Fruit fly (Drosophila melanogaster): Measurements from ENCODE around the gene hzg.
A peak's percentile ranks its signal among the peaks of the same experiment; 100 is the strongest.

Gene hzg

DNA sequence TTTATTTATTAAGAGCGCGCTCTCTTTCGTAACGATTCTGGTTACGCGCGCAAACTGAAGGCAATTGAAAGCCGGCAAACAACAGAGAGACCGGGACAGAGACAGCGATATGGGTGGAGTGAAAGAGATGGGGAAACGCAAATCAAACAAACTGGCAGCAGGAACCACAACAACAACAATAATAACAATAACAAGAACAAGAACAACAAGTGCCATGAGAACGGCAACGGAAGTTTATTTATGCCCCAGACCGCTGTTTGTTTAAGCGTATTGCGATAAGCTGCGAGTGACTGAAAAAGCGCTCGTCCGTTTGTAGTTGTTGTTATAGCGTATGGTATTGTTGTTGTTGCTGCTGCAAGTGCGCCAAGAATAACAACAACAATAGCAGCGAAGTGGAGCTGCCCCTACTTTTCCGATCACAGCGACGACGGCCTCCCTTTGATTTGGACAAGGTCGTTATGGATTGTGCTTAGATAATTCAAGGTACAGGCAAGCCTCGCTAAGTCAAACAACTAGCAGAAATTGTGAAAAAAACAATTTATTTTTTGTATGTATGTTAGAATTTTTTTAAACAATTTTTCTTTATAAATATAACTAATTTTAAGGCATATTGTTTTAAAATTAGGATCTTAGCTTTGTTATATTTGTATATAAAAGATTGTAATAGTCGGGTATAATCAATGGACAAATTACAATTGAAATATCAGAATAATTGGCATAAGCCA is 21.7 kb upstream of the hzg start (continued):
- TF ChIP-seq CG1621 (tag; optimal IDR thresholded peaks at IDR 0.05) (peak; percentile 32), topi (GFP tag; optimal IDR thresholded peaks at IDR 0.05) (no peak), CG8319 (GFP tag; optimal IDR thresholded peaks at IDR 0.05) (no peak), CG16779 (tag; optimal IDR thresholded peaks at IDR 0.05) (peak; percentile 58), CG34406 (GFP tag; optimal IDR thresholded peaks at IDR 0.05) (peak; percentile 44), CG4318 (GFP tag; optimal IDR thresholded peaks at IDR 0.05) (no peak), dsx (GFP tag; optimal IDR thresholded peaks at IDR 0.05; ENCODE audit: poor library complexity, severe bottlenecking) (no peak), vri (GFP tag; optimal IDR thresholded peaks at IDR 0.05) (peak; percentile 13), Sox14 (GFP tag; optimal IDR thresholded peaks at IDR 0.05) (peak; percentile 11), spab (GFP tag; optimal IDR thresholded peaks at IDR 0.05) (no peak), cyc (GFP tag; optimal IDR thresholded peaks at IDR 0.05) (no peak), Ets96B (tag; optimal IDR thresholded peaks at IDR 0.05) (no peak), Met (GFP tag; optimal IDR thresholded peaks at IDR 0.05) (peak; percentile 15), OdsH (GFP tag; optimal IDR thresholded peaks at IDR 0.05) (peak; percentile 6), lz (GFP tag; optimal IDR thresholded peaks at IDR 0.05) (no peak), Gug (GFP tag; IDR thresholded peaks at IDR 0.05) (no peak), Blimp-1 (GFP tag; optimal IDR thresholded peaks at IDR 0.05) (no peak), CG10669 (GFP tag; optimal IDR thresholded peaks at IDR 0.05) (peak; percentile 45), svp (GFP tag) (peak; percentile 29), CG31627 (GFP tag; optimal IDR thresholded peaks at IDR 0.05) (no peak), CG32006 (GFP tag; optimal IDR thresholded peaks at IDR 0.05) (peak; percentile 9), CG3032 (tag; optimal IDR thresholded peaks at IDR 0.05) (no peak), CG15336 (GFP tag; IDR thresholded peaks at IDR 0.05) (no peak)

DNA sequence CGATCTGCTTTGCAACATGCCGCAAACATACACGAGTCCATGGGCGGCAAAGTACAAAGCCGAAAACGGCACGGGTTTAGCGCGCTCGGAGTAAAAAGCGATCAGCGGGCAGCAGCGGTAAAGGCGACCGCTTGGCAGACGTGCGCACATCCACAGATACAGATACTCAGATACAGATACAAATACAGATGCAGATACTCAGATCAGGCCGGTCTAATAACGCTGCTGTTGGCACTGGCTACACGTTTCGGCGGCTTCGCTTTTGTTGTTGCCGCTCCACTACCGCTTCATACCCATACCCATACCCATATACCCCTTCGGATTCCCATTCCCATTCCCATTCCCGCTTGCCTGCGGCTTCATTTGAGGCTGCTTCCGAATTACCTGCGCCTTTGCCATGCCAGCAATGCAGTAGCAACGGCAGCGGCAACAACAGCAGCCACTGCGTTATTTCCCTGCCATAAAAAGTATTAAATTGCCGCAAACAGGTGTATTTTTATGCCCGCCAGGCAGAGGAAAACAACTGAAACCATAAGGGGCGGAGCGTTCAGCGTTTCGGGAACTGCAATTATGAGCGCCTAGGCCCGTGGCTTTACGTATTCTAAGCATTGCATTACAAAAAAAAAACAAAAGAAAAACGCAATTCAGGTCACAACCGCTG is 20.6 kb upstream of the hzg start:
- TF ChIP-seq acj6 (GFP tag; optimal IDR thresholded peaks at IDR 0.05), result no peak
- no peak for TF ChIP-seq topi (GFP tag; optimal IDR thresholded peaks at IDR 0.05)
- no peak for TF ChIP-seq fkh (GFP tag; optimal IDR thresholded peaks at IDR 0.05)
- no peak for TF ChIP-seq net (GFP tag; optimal IDR thresholded peaks at IDR 0.05)
- TF ChIP-seq Hr39 (GFP tag; optimal IDR thresholded peaks at IDR 0.05), result no peak
- TF ChIP-seq Lpt (GFP tag; optimal IDR thresholded peaks at IDR 0.05), result no peak
- no peak for TF ChIP-seq CG7368 (GFP tag; optimal IDR thresholded peaks at IDR 0.05)
- TF ChIP-seq esn (GFP tag; optimal IDR thresholded peaks at IDR 0.05), result peak; percentile 13
- TF ChIP-seq CG1621 (tag; optimal IDR thresholded peaks at IDR 0.05), result no peak
- TF ChIP-seq Eip75B (GFP tag; optimal IDR thresholded peaks at IDR 0.05), result no peak
- no peak for TF ChIP-seq CG4318 (GFP tag; optimal IDR thresholded peaks at IDR 0.05)
- no peak for TF ChIP-seq CG8319 (GFP tag; optimal IDR thresholded peaks at IDR 0.05)
- TF ChIP-seq Met (GFP tag; optimal IDR thresholded peaks at IDR 0.05), result no peak
- TF ChIP-seq CG8119 (GFP tag; IDR thresholded peaks at IDR 0.05), result no peak
- TF ChIP-seq Sox15 (GFP tag; optimal IDR thresholded peaks at IDR 0.05), result no peak
- TF ChIP-seq svp (GFP tag), result peak; percentile 32

DNA sequence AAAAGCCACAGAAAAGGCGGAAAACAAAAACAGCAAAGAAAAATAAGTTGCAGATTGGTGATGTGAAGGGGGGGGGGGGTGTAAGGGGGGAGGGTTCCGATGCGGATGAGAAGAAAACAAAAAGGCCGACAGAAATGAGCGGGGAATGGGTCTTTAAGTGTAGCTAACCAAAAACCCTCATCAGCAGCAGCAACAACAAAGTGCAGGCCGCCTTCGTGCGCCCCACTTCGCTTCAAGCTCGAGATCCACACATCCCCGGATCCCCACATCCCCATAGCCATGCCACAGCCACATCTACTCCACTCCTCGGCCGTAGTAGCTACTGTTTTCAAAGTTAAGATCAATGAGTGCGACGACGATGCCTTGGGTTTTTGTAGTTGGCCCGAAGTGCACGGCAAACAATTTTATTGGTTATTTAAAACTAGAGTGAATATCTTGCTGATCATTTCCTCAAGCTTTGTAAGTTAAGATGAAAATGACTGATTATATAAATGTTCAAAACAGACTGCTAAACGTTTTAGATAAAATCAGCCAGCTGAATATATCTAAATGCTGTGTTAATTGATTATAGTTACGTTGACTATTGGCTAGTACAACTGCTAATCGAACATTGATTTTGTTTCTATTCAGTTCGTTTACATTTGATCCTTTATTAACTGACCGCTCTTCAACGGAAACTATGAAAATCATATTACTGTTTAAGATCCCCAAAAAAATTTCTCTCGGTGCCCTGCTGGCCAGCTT is 19.9 kb upstream of the hzg start:
- peak; percentile 24 for TF ChIP-seq Lpt (GFP tag; optimal IDR thresholded peaks at IDR 0.05)
- peak; percentile 45 for TF ChIP-seq net (GFP tag; optimal IDR thresholded peaks at IDR 0.05)
- peak; percentile 65 for TF ChIP-seq CG6808 (GFP tag; optimal IDR thresholded peaks at IDR 0.05)
- TF ChIP-seq spab (GFP tag; optimal IDR thresholded peaks at IDR 0.05), result peak; percentile 65
- TF ChIP-seq CG16779 (tag; optimal IDR thresholded peaks at IDR 0.05), result peak; percentile 15
- TF ChIP-seq CG8319 (GFP tag; optimal IDR thresholded peaks at IDR 0.05), result peak; percentile 28
- TF ChIP-seq eg (GFP tag; IDR thresholded peaks at IDR 0.05), result no peak
- TF ChIP-seq CG4318 (GFP tag; optimal IDR thresholded peaks at IDR 0.05), result peak; percentile 35
- peak; percentile 31 for TF ChIP-seq CG11902 (GFP tag; optimal IDR thresholded peaks at IDR 0.05)
- no peak for TF ChIP-seq Hr38 (GFP tag; optimal IDR thresholded peaks at IDR 0.05)
- peak; percentile 58 for TF ChIP-seq cyc (GFP tag; optimal IDR thresholded peaks at IDR 0.05)
- TF ChIP-seq CG11762 (GFP tag; optimal IDR thresholded peaks at IDR 0.05; ENCODE audit: insufficient read depth), result peak; percentile 16
- peak; percentile 65 for TF ChIP-seq Hr4 (GFP tag; optimal IDR thresholded peaks at IDR 0.05)
- peak; percentile 47 for TF ChIP-seq CG8632 (GFP tag; optimal IDR thresholded peaks at IDR 0.05)
- peak; percentile 41 for TF ChIP-seq Sox15 (GFP tag; optimal IDR thresholded peaks at IDR 0.05)
- TF ChIP-seq lz (GFP tag; optimal IDR thresholded peaks at IDR 0.05), result peak; percentile 74
- TF ChIP-seq Blimp-1 (GFP tag; optimal IDR thresholded peaks at IDR 0.05), result peak; percentile 8
- peak; percentile 58 for TF ChIP-seq CG10669 (GFP tag; optimal IDR thresholded peaks at IDR 0.05)
- TF ChIP-seq CG34406 (GFP tag; optimal IDR thresholded peaks at IDR 0.05), result peak; percentile 43
- TF ChIP-seq fd85E (GFP tag; optimal IDR thresholded peaks at IDR 0.05), result no peak
- peak; percentile 27 to 63 for TF ChIP-seq ss (GFP tag; optimal IDR thresholded peaks at IDR 0.05)
- peak; percentile 64 for TF ChIP-seq CG3032 (tag; optimal IDR thresholded peaks at IDR 0.05)
- peak; percentile 69 for TF ChIP-seq Sox102F (GFP tag; optimal IDR thresholded peaks at IDR 0.05)

All from whole organism, prepupa.